Fruit fly (Drosophila melanogaster): ENCODE measurements around the gene Eig71Eh.

Eig71Eh gene

DNA sequence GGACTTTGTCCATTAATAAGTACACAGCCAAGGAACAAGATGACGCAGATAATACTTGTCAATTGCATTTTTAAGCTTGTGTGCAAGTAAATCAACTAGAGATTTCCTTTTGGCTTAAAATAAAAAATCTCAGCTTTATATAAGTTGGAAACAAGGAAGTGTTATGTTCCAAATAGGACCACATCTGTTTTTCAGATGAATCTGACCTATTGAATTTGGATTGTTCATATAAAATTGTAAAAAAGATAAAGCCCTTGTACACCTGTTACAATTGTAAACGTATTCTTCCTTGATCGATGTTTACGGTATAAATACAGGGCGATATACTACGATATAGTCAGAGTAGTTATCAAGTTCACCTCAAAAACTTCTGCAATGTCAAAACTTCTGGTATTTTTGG is 2.0 kb downstream of the Eig71Eh start, which contains the start of the genes Eig71Ef and Eig71Eg:
Gene Eig71Ef, minus strand, starts transcription at position 101 of the 400 bp plus-strand sequence.
Gene Eig71Eg, plus strand, starts transcription at position 339 of the 400 bp plus-strand sequence.
- TF ChIP-seq ATbp (GFP tag; optimal IDR thresholded peaks at IDR 0.05): no peak
- no peak for TF ChIP-seq CG9609 (GFP tag; optimal IDR thresholded peaks at IDR 0.05)

dm6 chr3L:15655910-15656309 is 3.3 kb downstream of the Eig71Eh start, which contains the start of gene Eig71Ee:
Gene Eig71Ee, minus strand, starts transcription at chr3L:15656010.
- TF ChIP-seq Med (GFP tag) (no peak), Ets65A (GFP tag) (peak; percentile 24), ERR (GFP tag; optimal IDR thresholded peaks at IDR 0.05) (no peak), MESR4 (GFP tag; optimal IDR thresholded peaks at IDR 0.05) (no peak)

dm6 chr3L:15652154-15652553 is 7.1 kb downstream of the Eig71Eh start, which contains the start of the genes Eig71Ec and Eig71Ed:
Gene Eig71Ec, minus strand, starts transcription at chr3L:15652254.
Gene Eig71Ed, plus strand, starts transcription at chr3L:15652537.
- TF ChIP-seq CG31224 (GFP tag; IDR thresholded peaks at IDR 0.05) (no peak), CG18619 (GFP tag; optimal IDR thresholded peaks at IDR 0.05) (no peak), p53 (GFP tag; optimal IDR thresholded peaks at IDR 0.05) (no peak), sr (GFP tag; IDR thresholded peaks at IDR 0.05) (no peak), wek (GFP tag; optimal IDR thresholded peaks at IDR 0.05) (no peak), CG10366 (GFP tag; IDR thresholded peaks at IDR 0.05) (no peak), CG4282 (GFP tag; optimal IDR thresholded peaks at IDR 0.05) (no peak), Trl (optimal IDR thresholded peaks at IDR 0.05) (no peak), Trl (GFP tag; optimal IDR thresholded peaks at IDR 0.05) (no peak), CG32772 (GFP tag; IDR thresholded peaks at IDR 0.05) (no peak), CG7556 (GFP tag; optimal IDR thresholded peaks at IDR 0.05) (no peak)

dm6 chr3L:15650552-15650951 is 8.7 kb downstream of the Eig71Eh start, which contains the start of gene CG43084:
Gene CG43084, plus strand, starts transcription at chr3L:15650852.
- TF ChIP-seq CG16813 (GFP tag; IDR thresholded peaks at IDR 0.05; ENCODE audit: partially characterized antibody) (no peak), h (optimal IDR thresholded peaks at IDR 0.05) (no peak), MTF-1 (GFP tag; optimal IDR thresholded peaks at IDR 0.05; ENCODE audit: borderline replicate concordance) (no peak), CG17829 (tag; optimal IDR thresholded peaks at IDR 0.05) (no peak), CG16815 (GFP tag; optimal IDR thresholded peaks at IDR 0.05) (no peak), Optix (GFP tag; IDR thresholded peaks at IDR 0.05) (no peak), nerfin-2 (GFP tag; IDR thresholded peaks at IDR 0.05; ENCODE audit: partially characterized antibody) (no peak), dati (GFP tag; IDR thresholded peaks at IDR 0.05) (no peak), aop (GFP tag; IDR thresholded peaks at IDR 0.05) (no peak), nau (GFP tag; optimal IDR thresholded peaks at IDR 0.05) (no peak), onecut (GFP tag; IDR thresholded peaks at IDR 0.05) (no peak), CG14667 (GFP tag; IDR thresholded peaks at IDR 0.05) (no peak)

DNA sequence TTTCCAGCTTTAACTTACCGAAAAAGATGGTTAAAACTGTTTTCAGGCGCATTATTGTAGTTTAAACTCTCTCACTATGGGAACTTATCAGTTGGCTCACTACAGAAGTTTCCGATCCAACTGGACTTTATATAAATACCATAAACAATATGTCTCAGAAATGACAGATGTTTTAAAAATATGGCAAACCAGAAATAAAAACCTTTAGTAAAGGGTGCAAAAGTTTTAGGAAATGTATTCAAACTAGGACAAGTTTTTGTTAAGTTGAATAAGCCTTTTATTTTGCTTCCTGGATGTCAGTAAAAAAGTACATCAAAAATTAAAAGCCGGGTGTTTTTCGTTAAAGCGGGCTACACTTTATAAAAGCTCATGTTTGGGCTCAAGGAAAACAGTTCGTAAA is 9.7 kb downstream of the Eig71Eh start, which contains the start of the genes Eig71Ea and Eig71Eb:
Gene Eig71Ea, minus strand, starts transcription at position 101 of the 400 bp plus-strand sequence.
Gene Eig71Eb, plus strand, starts transcription at position 376 of the 400 bp plus-strand sequence.
- TF ChIP-seq Dll (GFP tag; IDR thresholded peaks at IDR 0.05; ENCODE audit: partially characterized antibody) (no peak), CTCF (GFP tag; optimal IDR thresholded peaks at IDR 0.05) (no peak), fd3F (GFP tag; optimal IDR thresholded peaks at IDR 0.05) (no peak), B-H1 (GFP tag; IDR thresholded peaks at IDR 0.05) (no peak), CG9932 (GFP tag; IDR thresholded peaks at IDR 0.05) (no peak), Ptx1 (GFP tag; IDR thresholded peaks at IDR 0.05) (no peak), zfh1 (GFP tag; IDR thresholded peaks at IDR 0.05) (no peak)

Measured in whole organism, embryonic.